Worm (Caenorhabditis elegans): ENCODE data around the gene F32G8.2.

DNA sequence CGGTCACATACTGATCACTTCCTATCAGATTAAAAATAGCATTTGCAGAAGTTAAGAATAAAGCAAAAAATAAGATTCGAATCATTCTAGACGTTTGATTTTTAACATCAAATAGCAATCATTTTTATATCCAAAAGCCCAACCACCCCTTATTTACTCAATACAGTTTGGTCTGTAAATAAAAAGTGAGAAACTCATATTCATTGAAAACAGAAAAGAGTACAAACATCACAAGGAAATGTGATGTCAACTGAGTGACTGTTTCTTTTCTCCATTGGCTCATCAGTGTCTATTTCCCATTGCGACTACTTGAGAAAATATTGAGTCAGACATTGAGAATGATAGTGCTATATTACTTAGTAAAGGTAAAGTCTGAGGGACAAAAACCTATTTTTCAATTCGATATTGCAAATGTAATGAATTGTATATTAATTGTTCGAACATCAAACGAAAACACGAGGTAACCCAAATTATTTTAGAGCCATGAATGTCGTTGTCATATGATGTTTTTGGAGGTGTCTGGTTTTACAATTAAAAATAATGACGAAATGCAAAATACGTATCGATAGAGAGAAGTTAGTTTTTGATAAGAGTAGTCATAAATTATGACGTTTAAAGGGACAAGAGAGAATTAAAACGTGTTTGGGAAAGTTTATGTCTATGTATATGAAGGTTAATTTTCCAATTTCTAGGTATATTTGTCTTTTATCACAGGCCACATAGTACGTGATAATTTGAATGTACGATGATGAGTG lies 40.1 kb downstream of the F32G8.2 start, which contains the start of gene ttr-23:
- TF ChIP-seq nfya-1 (tag; optimal IDR thresholded peaks at IDR 0.05), result no peak
- no peak for TF ChIP-seq tbx-7 (tag; optimal IDR thresholded peaks at IDR 0.05)
- no peak for TF ChIP-seq fkh-10 (GFP tag; optimal IDR thresholded peaks at IDR 0.05)
- TF ChIP-seq ceh-2 (tag; optimal IDR thresholded peaks at IDR 0.05), result no peak
- TF ChIP-seq elt-2 (tag; optimal IDR thresholded peaks at IDR 0.05), result no peak

All from whole organism, late embryonic.